Worm (Caenorhabditis elegans) whole organism, L3 larva: ENCODE measurements around the gene puf-7.

Experiments used
- pha-4 ChIP-seq: fragments of 150-350 bp; optimal IDR thresholded peaks from 2 replicates; lab custom pipeline; 2014; ENCODE audit warnings: missing biosample characterization, missing genetic modification reagents, missing genetic modification characterization
- unc-62 ChIP-seq: fragments of 150-350 bp; sonication (generic microtip); optimal IDR thresholded peaks from 4 replicates; lab custom pipeline; 2014; ENCODE audit warnings: missing biosample characterization, missing genetic modification reagents, missing genetic modification characterization
- ztf-11 ChIP-seq: fragments of 150-350 bp; optimal IDR thresholded peaks from 2 replicates; lab custom pipeline; 2014; ENCODE audit warnings: missing biosample characterization, missing genetic modification characterization

ce11 chrIV:5534596-5534995 is 48.1 kb downstream of the puf-7 start:
- TF ChIP-seq unc-62 = no peak
- TF ChIP-seq pha-4 = no peak
- TF ChIP-seq ztf-11 = no peak
